Worm (Caenorhabditis elegans) whole organism, L1 larva: ENCODE results near the gene C32D5.10.

ENCODE experiments used
- snpc-4 ChIP-seq: fragments of 150-350 bp; optimal IDR thresholded peaks from 2 replicates; lab custom pipeline; 2014; ENCODE audit warnings: missing biosample characterization, missing genetic modification characterization
- swsn-7 ChIP-seq: sonication (generic microtip); optimal IDR thresholded peaks from 2 replicates; lab custom pipeline; 2016; ENCODE audit warnings: missing genetic modification characterization, missing compliant biosample characterization
- vab-15 ChIP-seq: sonication (generic microtip); optimal IDR thresholded peaks from 2 replicates; lab custom pipeline; 2017; ENCODE audit warnings: missing genotype, mild to moderate bottlenecking, missing genetic modification characterization, missing compliant biosample characterization
- xbp-1 ChIP-seq: sonication (generic microtip); optimal IDR thresholded peaks from 2 replicates; lab custom pipeline; 2016; ENCODE audit warnings: missing genetic modification characterization, missing compliant biosample characterization

DNA sequence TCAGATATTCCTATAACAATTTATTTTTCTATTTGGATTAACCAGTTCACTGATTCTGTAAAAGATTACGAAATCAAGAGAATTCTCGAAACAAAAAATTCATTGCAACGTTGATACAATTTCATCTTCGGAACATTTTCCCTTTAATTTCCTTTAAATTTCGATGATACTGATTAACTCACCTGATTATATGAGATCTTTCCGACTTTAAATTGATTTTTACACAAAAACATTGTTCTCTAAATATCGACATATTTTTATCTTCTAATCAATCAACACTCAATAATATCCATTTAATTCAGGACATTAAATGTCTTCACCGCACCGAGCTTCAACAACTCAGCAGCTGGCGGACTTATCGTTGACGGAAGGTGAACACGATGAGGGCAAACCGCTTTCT lies 19.2 kb upstream of the C32D5.10 start, which contains the start of gene lin-23:
- TF ChIP-seq xbp-1 (tag; lab: Kevin White, UChicago) (no peak), snpc-4 (tag; lab: Kevin White, UChicago) (no peak), swsn-7 (no peak), vab-15 (tag; lab: Kevin White, UChicago) (no peak)
